Worm (Caenorhabditis elegans) whole organism, L1 larva: Measurements from ENCODE around the gene gop-1.

Experiments
- C34B4.2 ChIP-seq: sonication (generic microtip); optimal IDR thresholded peaks from 2 replicates; lab custom pipeline; 2017; ENCODE audit warnings: mild to moderate bottlenecking, missing genetic modification characterization, missing compliant biosample characterization
- Y116A8C.19 ChIP-seq: sonication (generic microtip); optimal IDR thresholded peaks from 2 replicates; lab custom pipeline; 2016; ENCODE audit warnings: missing compliant biosample characterization, missing genetic modification characterization, borderline replicate concordance
- blmp-1 ChIP-seq: fragments of 150-350 bp; optimal IDR thresholded peaks from 2 replicates; lab custom pipeline; 2014; ENCODE audit warnings: missing biosample characterization, missing genetic modification characterization
- ceh-63 ChIP-seq: fragments of 200-800 bp; sonication (Bioruptor generic); optimal IDR thresholded peaks from 2 replicates; lab custom pipeline; 2018; ENCODE audit warnings: mild to moderate bottlenecking, missing genetic modification characterization, missing compliant biosample characterization
- ceh-90 ChIP-seq: sonication (generic microtip); optimal IDR thresholded peaks from 2 replicates; lab custom pipeline; 2016; ENCODE audit warnings: missing genetic modification characterization, missing compliant biosample characterization
- dsc-1 ChIP-seq: sonication (generic microtip); optimal IDR thresholded peaks from 2 replicates; lab custom pipeline; 2016; ENCODE audit warnings: mild to moderate bottlenecking, missing genetic modification characterization, missing compliant biosample characterization
- efl-1 ChIP-seq, 4 experiments: fragments of 150-350 bp; optimal IDR thresholded peaks in 3 of 4; peaks in 1 of 4; 1 replicate in 1 of 4; 2 replicates in 3 of 4; lab custom pipeline; 2014; ENCODE audit warnings: missing biosample characterization in 2 of 4, missing genetic modification characterization in 2 of 4, missing genetic modification reagents in 2 of 4
- elt-3 ChIP-seq, 6 experiments: fragments of 150-350 bp in 1 of 6; sonication (generic microtip); optimal IDR thresholded peaks; 2 replicates each; lab custom pipeline; 2017 to 2018; ENCODE audit warnings: missing biosample characterization in 6 of 6, missing genetic modification characterization in 6 of 6, inconsistent platforms in 1 of 6
- ets-5 ChIP-seq: fragments of 200-800 bp; sonication (Bioruptor generic); IDR thresholded peaks from 2 replicates; pipeline ENCODE4 v1.3.6; 2022; ENCODE audit warnings: missing genetic modification characterization, missing compliant biosample characterization
- fkh-10 ChIP-seq: sonication (generic microtip); optimal IDR thresholded peaks from 2 replicates; lab custom pipeline; 2017; ENCODE audit warnings: missing biosample characterization, missing genetic modification reagents, missing genetic modification characterization
- fkh-4 ChIP-seq: sonication (generic microtip); optimal IDR thresholded peaks from 2 replicates; lab custom pipeline; 2016; ENCODE audit warnings: missing compliant biosample characterization, missing genetic modification characterization, borderline replicate concordance
- fos-1 ChIP-seq: fragments of 150-350 bp; optimal IDR thresholded peaks from 2 replicates; lab custom pipeline; 2014; ENCODE audit warnings: missing biosample characterization, missing genetic modification characterization
- hlh-17 ChIP-seq: fragments of 200-800 bp; sonication (Bioruptor generic); optimal IDR thresholded peaks from 2 replicates; lab custom pipeline; 2018; ENCODE audit warnings: missing genetic modification characterization, mild to moderate bottlenecking, missing compliant biosample characterization, moderate library complexity, borderline replicate concordance
- hpl-2 ChIP-seq: fragments of 150-350 bp; optimal IDR thresholded peaks from 2 replicates; lab custom pipeline; 2014; ENCODE audit warnings: missing biosample characterization, missing genetic modification reagents, missing genetic modification characterization
- jun-1 ChIP-seq: fragments of 150-350 bp; optimal IDR thresholded peaks from 2 replicates; lab custom pipeline; 2014; ENCODE audit warnings: missing biosample characterization, missing genetic modification reagents, missing genetic modification characterization
- lin-15B ChIP-seq: fragments of 150-350 bp; sonication (generic microtip); optimal IDR thresholded peaks from 3 replicates; lab custom pipeline; 2014; ENCODE audit warnings: missing biosample characterization, missing genetic modification characterization
- lin-39 ChIP-seq: fragments of 150-350 bp; optimal IDR thresholded peaks from 2 replicates; lab custom pipeline; 2014; ENCODE audit warnings: missing biosample characterization, missing genetic modification reagents, missing genetic modification characterization
- mab-9 ChIP-seq: fragments of 200-800 bp; sonication (Bioruptor generic); IDR thresholded peaks from 2 replicates; pipeline ENCODE4 v1.3.6; 2022; ENCODE audit warnings: missing genetic modification reagents, missing genetic modification characterization, missing compliant biosample characterization
- nhr-12 ChIP-seq: sonication (generic microtip); optimal IDR thresholded peaks from 2 replicates; lab custom pipeline; 2017; ENCODE audit warnings: missing biosample characterization, missing genetic modification characterization
- nhr-19 ChIP-seq: fragments of 200-800 bp; sonication (Bioruptor generic); conservative IDR thresholded peaks from 2 replicates; pipeline ENCODE4 v1.3.6; 2022; ENCODE audit warnings: missing genetic modification characterization, missing compliant biosample characterization
- nhr-28 ChIP-seq: fragments of 150-350 bp; optimal IDR thresholded peaks from 2 replicates; lab custom pipeline; 2014; ENCODE audit warnings: missing biosample characterization, missing genetic modification characterization
- nhr-76 ChIP-seq: sonication (generic microtip); optimal IDR thresholded peaks from 2 replicates; lab custom pipeline; 2017; ENCODE audit warnings: missing biosample characterization, missing genetic modification characterization
- nhr-84 ChIP-seq: sonication (generic microtip); optimal IDR thresholded peaks from 2 replicates; lab custom pipeline; 2017; ENCODE audit warnings: missing biosample characterization, missing genetic modification characterization
- nhr-85 ChIP-seq: sonication (generic microtip); peaks from one replicate; lab custom pipeline; 2016; ENCODE audit warnings: missing genetic modification characterization, inconsistent platforms, missing compliant biosample characterization
- pag-3 ChIP-seq: sonication (generic microtip); optimal IDR thresholded peaks from 2 replicates; lab custom pipeline; 2017; ENCODE audit warnings: missing genetic modification characterization, mild to moderate bottlenecking, missing compliant biosample characterization, antibody characterized with exemption, borderline replicate concordance; ENCODE audit not compliant: insufficient read depth
- rnt-1 ChIP-seq: sonication (generic microtip); optimal IDR thresholded peaks from 2 replicates; lab custom pipeline; 2016; ENCODE audit warnings: mild to moderate bottlenecking, missing genetic modification characterization, moderate library complexity, missing compliant biosample characterization
- snpc-4 ChIP-seq: fragments of 150-350 bp; optimal IDR thresholded peaks from 2 replicates; lab custom pipeline; 2014; ENCODE audit warnings: missing biosample characterization, missing genetic modification characterization
- sptf-1 ChIP-seq: fragments of 150-350 bp; optimal IDR thresholded peaks from 2 replicates; lab custom pipeline; 2014; ENCODE audit warnings: missing biosample characterization, missing genetic modification characterization
- swsn-7 ChIP-seq: sonication (generic microtip); optimal IDR thresholded peaks from 2 replicates; lab custom pipeline; 2016; ENCODE audit warnings: missing genetic modification characterization, missing compliant biosample characterization
- unc-30 ChIP-seq: sonication (generic microtip); optimal IDR thresholded peaks from 2 replicates; lab custom pipeline; 2017; ENCODE audit warnings: missing biosample characterization, missing genetic modification characterization
- unc-86 ChIP-seq: sonication (generic microtip); optimal IDR thresholded peaks from 2 replicates; lab custom pipeline; 2016; ENCODE audit warnings: missing genetic modification characterization, missing compliant biosample characterization
- xbp-1 ChIP-seq: sonication (generic microtip); optimal IDR thresholded peaks from 2 replicates; lab custom pipeline; 2016; ENCODE audit warnings: missing genetic modification characterization, missing compliant biosample characterization

The gop-1 gene

ce11 chrIII:5234312-5234711 is 19.9 kb upstream of the gop-1 start, which contains the start of gene mrps-26:
Gene mrps-26 (plus strand): TSS chrIII:5234612.
- TF ChIP-seq nhr-12 (tag; lab: Kevin White, UChicago) (no peak), sptf-1 (tag; lab: Kevin White, UChicago) (no peak), fos-1 (tag; lab: Kevin White, UChicago) (no peak), lin-39 (no peak), hlh-17 (GFP tag; lab: Kevin White, UChicago) (no peak), ceh-63 (GFP tag; lab: Kevin White, UChicago) (no peak), blmp-1 (tag; lab: Kevin White, UChicago) (no peak), snpc-4 (tag; lab: Kevin White, UChicago) (no peak), unc-86 (no peak), fkh-10 (GFP tag; lab: Kevin White, UChicago) (no peak), C34B4.2 (no peak), nhr-19 (GFP tag; lab: Robert Waterston, UW) (no peak), nhr-28 (tag; lab: Kevin White, UChicago) (no peak), jun-1 (no peak)

ce11 chrIII:5236104-5236503 is 18.1 kb upstream of the gop-1 start, which contains the start of gene prx-10:
Gene prx-10 (plus strand): TSS chrIII:5236404.
- TF ChIP-seq nhr-85, result peak; percentile 33
- no peak for TF ChIP-seq Y116A8C.19 (tag; lab: Kevin White, UChicago)

ce11 chrIII:5241854-5242253 is 12.4 kb upstream of the gop-1 start:
- TF ChIP-seq nhr-12 (tag; lab: Kevin White, UChicago), result no peak
- TF ChIP-seq ceh-90 (tag; lab: Kevin White, UChicago), result no peak
- no peak for TF ChIP-seq nhr-76 (tag; lab: Kevin White, UChicago)
- no peak for TF ChIP-seq rnt-1 (tag; lab: Kevin White, UChicago)
- TF ChIP-seq efl-1 (optimal IDR thresholded peaks at IDR 0.05; lab: Kevin White, UChicago), result no peak
- peak in 1 of 2 experiments; percentile 77 for TF ChIP-seq efl-1 (GFP tag; optimal IDR thresholded peaks at IDR 0.05 in 1 of 2; lab: Kevin White, UChicago)

ce11 chrIII:5244539-5244938 is 9.7 kb upstream of the gop-1 start, which contains the start of gene cnd-1:
Gene cnd-1 (minus strand): TSS chrIII:5244639.
- TF ChIP-seq nhr-19 (GFP tag; lab: Robert Waterston, UW) (no peak), unc-30 (tag; lab: Kevin White, UChicago) (no peak)
- TF ChIP-seq, all 84 proteins: peak for 0

ce11 chrIII:5245067-5245466 is 9.2 kb upstream of the gop-1 start:
- TF ChIP-seq nhr-85 (no peak), unc-86 (no peak), pag-3 (tag; lab: Kevin White, UChicago) (no peak), fkh-4 (no peak), nhr-84 (tag; lab: Kevin White, UChicago) (no peak), xbp-1 (tag; lab: Kevin White, UChicago) (no peak), mab-9 (GFP tag; lab: Robert Waterston, UW) (no peak)
- TF ChIP-seq, all 84 proteins: peak for 0

- TF ChIP-seq lin-15B (tag; lab: Kevin White, UChicago), result no peak
- TF ChIP-seq hpl-2 (GFP tag; lab: Kevin White, UChicago), result no peak
- no peak for TF ChIP-seq efl-1 (optimal IDR thresholded peaks at IDR 0.05; lab: Kevin White, UChicago)
- peak in 1 of 2 experiments; percentile 29 for TF ChIP-seq efl-1 (GFP tag; optimal IDR thresholded peaks at IDR 0.05 in 1 of 2; lab: Kevin White, UChicago)
- peak; percentile 48 for TF ChIP-seq dsc-1
Observed at ce11 chrIII:5248706-5249105, 5.5 kb upstream of the gop-1 start.

- TF ChIP-seq dsc-1, result no peak
- no peak for TF ChIP-seq ets-5 (GFP tag; lab: Robert Waterston, UW)
- TF ChIP-seq fos-1 (tag; lab: Kevin White, UChicago), result no peak
- no peak for TF ChIP-seq elt-3 (tag; optimal IDR thresholded peaks at IDR 0.05; lab: Kevin White, UChicago)
- no peak for TF ChIP-seq swsn-7 (tag; lab: Kevin White, UChicago)
- TF ChIP-seq unc-86, result no peak
- no peak for TF ChIP-seq blmp-1 (tag; lab: Kevin White, UChicago)
Observed at ce11 chrIII:5258918-5259317, 4.7 kb downstream of the gop-1 start, which contains the start of gene gop-2. Gene gop-2 (plus strand): TSS chrIII:5259023.
